Fruit fly (Drosophila melanogaster) whole organism, embryonic: ENCODE results near the gene CG7985.

Experiments
- Atf6 ChIP-seq: fragments of 200-800 bp; sonication (Bioruptor generic); IDR thresholded peaks from 2 replicates; pipeline ENCODE4 v1.3.6; 2022; ENCODE audit warnings: missing biosample characterization, missing genetic modification characterization
- CG10654 ChIP-seq: fragments of 200-800 bp; sonication (Bioruptor generic); optimal IDR thresholded peaks from 2 replicates; lab custom pipeline; 2016; ENCODE audit warnings: missing biosample characterization, missing genetic modification characterization
- CG12744 ChIP-seq: fragments of 200-800 bp; sonication (Bioruptor generic); optimal IDR thresholded peaks from 2 replicates; lab custom pipeline; 2016; ENCODE audit warnings: missing biosample characterization, missing genetic modification characterization
- CG15479 ChIP-seq: fragments of 200-800 bp; sonication (Bioruptor generic); optimal IDR thresholded peaks from 3 replicates; lab custom pipeline; 2019; ENCODE audit warnings: missing biosample characterization, mild to moderate bottlenecking, missing genetic modification characterization, moderate library complexity
- CG1647 ChIP-seq: fragments of 200-800 bp; sonication (Bioruptor generic); optimal IDR thresholded peaks from 3 replicates; lab custom pipeline; 2016; ENCODE audit warnings: missing biosample characterization, missing genetic modification characterization
- CG17568 ChIP-seq: fragments of 200-800 bp; sonication (Bioruptor generic); optimal IDR thresholded peaks from 2 replicates; lab custom pipeline; 2018; ENCODE audit warnings: missing biosample characterization, mild to moderate bottlenecking, missing genetic modification characterization, moderate library complexity
- CG17829 ChIP-seq: fragments of 200-800 bp; optimal IDR thresholded peaks from 2 replicates; lab custom pipeline; 2019; ENCODE audit warnings: missing biosample characterization, mild to moderate bottlenecking, missing genetic modification characterization, moderate library complexity
- CG18599 ChIP-seq: fragments of 200-800 bp; sonication (Bioruptor generic); optimal IDR thresholded peaks from 3 replicates; lab custom pipeline; 2017; ENCODE audit warnings: missing biosample characterization, missing genetic modification characterization, mild to moderate bottlenecking, moderate library complexity, missing genetic modification reagents
- CG33557 ChIP-seq: fragments of 200-800 bp; sonication (Bioruptor generic); optimal IDR thresholded peaks from 2 replicates; lab custom pipeline; 2019; ENCODE audit warnings: missing biosample characterization, mild to moderate bottlenecking, missing genetic modification characterization, moderate library complexity
- CG6854 ChIP-seq: fragments of 200-800 bp; sonication (Bioruptor generic); optimal IDR thresholded peaks from 3 replicates; lab custom pipeline; 2017; ENCODE audit warnings: missing biosample characterization, mild to moderate bottlenecking, missing genetic modification characterization
- CG7271 ChIP-seq: fragments of 200-800 bp; sonication (Bioruptor generic); optimal IDR thresholded peaks from 2 replicates; lab custom pipeline; 2018; ENCODE audit warnings: missing biosample characterization, mild to moderate bottlenecking, missing genetic modification characterization, moderate library complexity
- CG8281 ChIP-seq: fragments of 200-800 bp; sonication (Bioruptor generic); optimal IDR thresholded peaks from 2 replicates; lab custom pipeline; 2018; ENCODE audit warnings: missing biosample characterization, mild to moderate bottlenecking, missing genetic modification characterization, moderate library complexity
- CG8944 ChIP-seq: fragments of 200-800 bp; sonication (Bioruptor generic); optimal IDR thresholded peaks from 3 replicates; lab custom pipeline; 2016; ENCODE audit warnings: missing biosample characterization, missing genetic modification characterization
- CG9797 ChIP-seq: fragments of 200-800 bp; sonication (Bioruptor generic); optimal IDR thresholded peaks from 3 replicates; lab custom pipeline; 2018; ENCODE audit warnings: missing biosample characterization, mild to moderate bottlenecking, missing genetic modification characterization
- Chrac-16 ChIP-seq: fragments of 200-800 bp; sonication (Bioruptor generic); optimal IDR thresholded peaks from 3 replicates; lab custom pipeline; 2016; ENCODE audit warnings: missing biosample characterization, missing genetic modification characterization
- Dad ChIP-seq: fragments of 200-800 bp; sonication (Bioruptor generic); optimal IDR thresholded peaks from 3 replicates; lab custom pipeline; 2016; ENCODE audit warnings: missing biosample characterization, missing genetic modification characterization
- Dek ChIP-seq: fragments of 200-800 bp; sonication (Bioruptor generic); optimal IDR thresholded peaks from 3 replicates; lab custom pipeline; 2019; ENCODE audit warnings: missing biosample characterization, mild to moderate bottlenecking, missing genetic modification characterization, moderate library complexity
- Ets65A ChIP-seq: fragments of 200-800 bp; sonication (Bioruptor generic); peaks from one replicate; lab custom pipeline; 2016; ENCODE audit warnings: missing biosample characterization, missing genetic modification characterization
- Max ChIP-seq: fragments of 200-800 bp; sonication (Bioruptor generic); optimal IDR thresholded peaks from 2 replicates; lab custom pipeline; 2016; ENCODE audit warnings: missing biosample characterization, mild to moderate bottlenecking, missing genetic modification characterization
- Med ChIP-seq: fragments of 200-800 bp; sonication (Bioruptor generic); peaks from one replicate; lab custom pipeline; 2016; ENCODE audit warnings: missing biosample characterization, missing genetic modification characterization, mild to moderate bottlenecking, inconsistent platforms, moderate library complexity
- Oli ChIP-seq: fragments of 200-800 bp; sonication (Bioruptor generic); optimal IDR thresholded peaks from 2 replicates; lab custom pipeline; 2018; ENCODE audit warnings: missing biosample characterization, mild to moderate bottlenecking, missing genetic modification characterization, moderate library complexity
- Rx ChIP-seq: fragments of 200-800 bp; sonication (Bioruptor generic); IDR thresholded peaks from 2 replicates; pipeline ENCODE4 v1.3.6; 2022; ENCODE audit warnings: missing biosample characterization, missing genetic modification characterization
- Sry-β ChIP-seq: fragments of 200-800 bp; sonication (Bioruptor generic); optimal IDR thresholded peaks from 2 replicates; lab custom pipeline; 2018; ENCODE audit warnings: missing biosample characterization, mild to moderate bottlenecking, missing genetic modification characterization, moderate library complexity
- Ssrp ChIP-seq: fragments of 200-800 bp; sonication (Bioruptor generic); optimal IDR thresholded peaks from 2 replicates; lab custom pipeline; 2018; ENCODE audit warnings: missing biosample characterization, mild to moderate bottlenecking, missing genetic modification characterization, moderate library complexity
- Vsx1 ChIP-seq: fragments of 200-800 bp; sonication (Bioruptor generic); optimal IDR thresholded peaks from 2 replicates; lab custom pipeline; 2017; ENCODE audit warnings: missing biosample characterization, mild to moderate bottlenecking, missing genetic modification characterization, missing genetic modification reagents
- amos ChIP-seq: fragments of 200-800 bp; sonication (Bioruptor generic); IDR thresholded peaks from 2 replicates; pipeline ENCODE4 v1.3.6; 2022; ENCODE audit warnings: missing biosample characterization, missing genetic modification characterization; ENCODE audit not compliant: partially characterized antibody
- az2 ChIP-seq: fragments of 200-800 bp; sonication (Bioruptor generic); optimal IDR thresholded peaks from 3 replicates; lab custom pipeline; 2016; ENCODE audit warnings: missing biosample characterization, missing genetic modification characterization
- cg ChIP-seq: fragments of 200-800 bp; sonication (Bioruptor generic); optimal IDR thresholded peaks from 3 replicates; lab custom pipeline; 2019; ENCODE audit warnings: missing biosample characterization, mild to moderate bottlenecking, missing genetic modification characterization, moderate library complexity
- dpn ChIP-seq, 2 experiments: fragments of 200-800 bp; sonication (Bioruptor generic); optimal IDR thresholded peaks; 3 replicates each; lab custom pipeline; 2016; ENCODE audit warnings: missing biosample characterization in 2 of 2, missing genetic modification characterization in 2 of 2
- ems ChIP-seq: fragments of 200-800 bp; sonication (Bioruptor generic); optimal IDR thresholded peaks from 3 replicates; lab custom pipeline; 2016; ENCODE audit warnings: missing biosample characterization, missing genetic modification characterization
- gem ChIP-seq: fragments of 200-800 bp; sonication (Bioruptor generic); optimal IDR thresholded peaks from 2 replicates; lab custom pipeline; 2019; ENCODE audit warnings: missing biosample characterization, mild to moderate bottlenecking, missing genetic modification characterization, moderate library complexity
- grau ChIP-seq: fragments of 200-800 bp; optimal IDR thresholded peaks from 3 replicates; lab custom pipeline; 2019; ENCODE audit warnings: missing biosample characterization, mild to moderate bottlenecking, missing genetic modification characterization, moderate library complexity
- mam ChIP-seq: fragments of 200-800 bp; sonication (Bioruptor generic); optimal IDR thresholded peaks from 3 replicates; lab custom pipeline; 2016; ENCODE audit warnings: missing biosample characterization, missing genetic modification characterization
- mld ChIP-seq: fragments of 200-800 bp; sonication (Bioruptor generic); IDR thresholded peaks from 3 replicates; pipeline ENCODE4 v1.3.6; 2022; ENCODE audit warnings: missing biosample characterization, missing genetic modification characterization; ENCODE audit not compliant: partially characterized antibody
- peb ChIP-seq: fragments of 200-800 bp; sonication (Bioruptor generic); IDR thresholded peaks from 2 replicates; pipeline ENCODE4 v1.3.6; 2022; ENCODE audit warnings: missing biosample characterization, missing genetic modification characterization
- pros ChIP-seq: fragments of 200-800 bp; sonication (Bioruptor generic); optimal IDR thresholded peaks from 3 replicates; lab custom pipeline; 2019; ENCODE audit warnings: missing biosample characterization, mild to moderate bottlenecking, missing genetic modification characterization, moderate library complexity
- psq ChIP-seq: fragments of 200-800 bp; sonication (Bioruptor generic); optimal IDR thresholded peaks from 2 replicates; lab custom pipeline; 2017; ENCODE audit warnings: missing biosample characterization, missing genetic modification characterization
- salm ChIP-seq: fragments of 200-800 bp; sonication (Bioruptor generic); optimal IDR thresholded peaks from 2 replicates; lab custom pipeline; 2018; ENCODE audit warnings: missing biosample characterization, mild to moderate bottlenecking, missing genetic modification characterization
- sqz ChIP-seq: fragments of 200-800 bp; sonication (Bioruptor generic); optimal IDR thresholded peaks from 3 replicates; lab custom pipeline; 2018; ENCODE audit warnings: missing biosample characterization, mild to moderate bottlenecking, missing genetic modification characterization
- sug ChIP-seq: fragments of 200-800 bp; optimal IDR thresholded peaks from 2 replicates; lab custom pipeline; 2019; ENCODE audit warnings: missing biosample characterization, mild to moderate bottlenecking, missing genetic modification characterization, moderate library complexity
- yki ChIP-seq: fragments of >200 bp; optimal IDR thresholded peaks from 3 replicates; lab custom pipeline; 2018
- z ChIP-seq: fragments of 200-800 bp; sonication (Bioruptor generic); IDR thresholded peaks from 3 replicates; pipeline ENCODE4 v1.3.6; 2022; ENCODE audit warnings: missing biosample characterization, missing genetic modification characterization

Gene CG7985

DNA sequence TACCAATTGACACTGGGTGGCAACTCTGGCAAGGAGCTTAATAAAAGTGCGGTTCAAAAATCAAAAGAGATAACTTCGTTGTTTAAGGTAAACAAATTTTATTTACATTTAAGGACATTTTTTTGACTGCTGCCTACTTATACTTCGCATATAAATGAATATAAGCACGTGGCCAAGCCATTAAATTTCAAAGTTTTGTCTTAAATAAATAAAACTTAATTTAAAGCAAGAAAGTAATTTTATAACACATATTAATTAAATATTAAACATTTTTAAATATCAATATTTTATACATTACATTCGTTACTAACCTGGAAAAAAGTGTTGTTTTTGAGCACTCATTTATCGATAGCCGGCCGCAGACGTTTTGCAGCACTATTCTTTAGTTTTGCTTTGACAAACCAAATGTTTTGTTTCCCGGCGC lies 10.9 kb upstream of the CG7985 start, which contains the start of the genes CG12321 and MED17 (continued):
- TF ChIP-seq ems = no peak
- peak; percentile 49 for TF ChIP-seq CG12744 (GFP tag; lab: Kevin White, UChicago)

DNA sequence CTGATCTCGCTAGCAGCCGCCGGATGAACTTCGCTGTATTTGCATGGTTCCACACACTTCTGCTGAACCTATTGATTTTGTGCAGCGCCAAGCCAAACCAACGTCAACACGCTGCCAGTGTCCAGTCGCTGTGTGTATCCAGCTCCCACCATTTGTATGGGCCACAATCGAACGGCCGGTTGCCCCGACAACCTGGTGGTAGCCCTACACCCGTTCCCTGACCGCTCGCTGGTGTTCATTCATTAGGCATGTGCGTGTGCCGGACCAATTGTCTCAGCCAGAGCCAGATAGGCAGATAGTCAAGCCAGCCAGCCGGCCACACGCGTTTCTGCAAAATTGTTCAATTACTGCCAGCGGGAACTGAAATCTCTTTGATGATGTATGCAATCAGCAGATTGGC lies 7.8 kb upstream of the CG7985 start, which contains the start of gene CG14313:
Gene CG14313, minus strand, starts transcription at position 101 of the 400 bp plus-strand sequence.
- TF ChIP-seq CG33557 (GFP tag; lab: Kevin White, UChicago) = no peak
- TF ChIP-seq Med (GFP tag; lab: Kevin White, UChicago) = peak; percentile 32
- TF ChIP-seq CG6854 (GFP tag; lab: Kevin White, UChicago) = no peak
- peak; percentile 7; the same call in 1 of the 2 replicates for TF ChIP-seq amos (GFP tag; lab: Robert Waterston, UW)
- 0 out of 3 replicates have a peak, but pooled peaks have one; percentile 6 for TF ChIP-seq z (GFP tag; lab: Robert Waterston, UW)

DNA sequence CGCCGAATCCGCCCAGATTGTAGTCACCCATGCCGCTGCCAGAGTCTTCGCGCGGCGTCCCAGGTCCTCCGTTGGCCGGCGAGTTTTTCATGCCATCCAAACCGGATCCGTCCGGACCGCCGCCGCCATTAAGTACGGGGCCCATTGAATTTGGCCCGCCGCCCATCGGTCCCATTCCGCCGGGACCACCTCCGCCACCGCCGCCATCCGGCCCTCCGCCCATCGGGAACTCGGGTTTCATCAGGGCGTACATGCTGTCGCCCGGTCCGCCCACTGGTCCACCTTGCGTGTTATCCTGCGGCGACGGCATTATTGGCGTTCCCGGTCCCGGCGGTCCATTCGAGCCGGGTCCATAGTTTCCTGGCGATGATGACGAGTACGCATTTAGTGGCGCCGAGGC lies 4.4 kb upstream of the CG7985 start:
- TF ChIP-seq Ssrp (no peak), Med (GFP tag; lab: Kevin White, UChicago) (peak; percentile 42)
- TF ChIP-seq, all 482 proteins: peak for 1

DNA sequence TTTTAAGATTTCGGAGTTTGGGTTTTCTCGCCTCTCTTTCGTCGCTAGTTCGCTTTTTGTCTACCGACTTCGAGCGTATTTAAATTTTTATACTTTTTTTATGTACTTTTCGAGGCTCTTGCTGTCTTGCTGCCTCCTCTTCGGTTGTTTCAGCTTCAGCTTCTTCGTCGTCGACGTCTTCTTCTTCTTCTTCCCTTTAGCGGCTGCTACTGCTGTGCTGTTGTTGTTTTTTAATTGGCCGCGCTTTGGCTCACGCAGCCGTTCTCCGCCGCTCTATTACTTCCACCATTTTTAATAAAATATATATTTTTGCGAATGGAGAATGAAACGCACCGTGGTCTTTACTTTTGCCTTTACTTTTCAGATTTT lies 3.1 kb upstream of the CG7985 start:
- TF ChIP-seq Atf6 = no peak
- TF ChIP-seq Vsx1 (GFP tag; lab: Kevin White, UChicago) = peak; percentile 63
- TF ChIP-seq peb = no peak
- TF ChIP-seq Dek (tag; lab: Kevin White, UChicago) = peak; percentile 6
- TF ChIP-seq CG7271 (tag; lab: Kevin White, UChicago) = no peak
- TF ChIP-seq pros (GFP tag; lab: Kevin White, UChicago) = peak; percentile 88
- peak; percentile 70 for TF ChIP-seq psq

- TF ChIP-seq mld = no peak
- TF ChIP-seq Sry-β = no peak
- peak; percentile 76 for TF ChIP-seq grau
- TF ChIP-seq CG1647 = no peak
- peak; percentile 8 for TF ChIP-seq Max (GFP tag; lab: Kevin White, UChicago)
- no peak for TF ChIP-seq salm
- TF ChIP-seq Oli = peak; percentile 77
- TF ChIP-seq gem (tag; lab: Kevin White, UChicago) = peak; percentile 79
- peak; percentile 22 for TF ChIP-seq mam (GFP tag; lab: Kevin White, UChicago)
- TF ChIP-seq CG8281 (tag; lab: Kevin White, UChicago) = peak; percentile 5
- TF ChIP-seq Dad (GFP tag; lab: Kevin White, UChicago) = no peak
- TF ChIP-seq Rx (GFP tag; lab: Robert Waterston, UW) = no peak
- TF ChIP-seq sug (tag; lab: Kevin White, UChicago) = peak; percentile 40
- TF ChIP-seq Med (GFP tag; lab: Kevin White, UChicago) = peak; percentile 87
- peak; percentile 30 for TF ChIP-seq Chrac-16 (GFP tag; lab: Kevin White, UChicago)
- TF ChIP-seq az2 = peak; percentile 57
- TF ChIP-seq yki (lab: Kevin White, UChicago) = peak; percentile 69
- TF ChIP-seq CG8944 (GFP tag; lab: Kevin White, UChicago) = no peak
- TF ChIP-seq Ets65A (GFP tag; lab: Kevin White, UChicago) = no peak
- TF ChIP-seq CG9797 (GFP tag; lab: Kevin White, UChicago) = no peak
- peak; percentile 98 for TF ChIP-seq sqz (GFP tag; lab: Kevin White, UChicago)
- peak; percentile 50 for TF ChIP-seq CG17829 (tag; lab: Kevin White, UChicago)
- no peak for TF ChIP-seq CG10654 (GFP tag; lab: Kevin White, UChicago)
- TF ChIP-seq cg (GFP tag; lab: Kevin White, UChicago) = peak; percentile 99
- no peak for TF ChIP-seq CG17568 (GFP tag; lab: Kevin White, UChicago)
- TF ChIP-seq CG15479 (GFP tag; lab: Kevin White, UChicago) = peak; percentile 97
- peak; percentile 25 to 28 for TF ChIP-seq dpn (GFP tag; optimal IDR thresholded peaks at IDR 0.05; lab: Kevin White, UChicago)
- TF ChIP-seq CG18599 (GFP tag; lab: Kevin White, UChicago) = peak; percentile 71
These were observed 2.5 kb upstream of the CG7985 start for dm6 chr3R:18196991-18197801.
